Fruit fly (Drosophila melanogaster) whole organism, embryonic: ENCODE results near the gene Trf4-2.

Experiments
- Aef1 ChIP-seq: fragments of 200-800 bp; sonication (Bioruptor generic); IDR thresholded peaks from 3 replicates; pipeline ENCODE4 v1.3.6; 2022; ENCODE audit warnings: missing biosample characterization, missing genetic modification characterization
- CG10654 ChIP-seq: fragments of 200-800 bp; sonication (Bioruptor generic); optimal IDR thresholded peaks from 2 replicates; lab custom pipeline; 2016; ENCODE audit warnings: missing biosample characterization, missing genetic modification characterization
- CG14050 ChIP-seq: fragments of 200-800 bp; sonication (Bioruptor generic); IDR thresholded peaks from 3 replicates; pipeline ENCODE4 v1.3.6; 2022; ENCODE audit warnings: missing biosample characterization, missing genetic modification characterization
- CG14965 ChIP-seq: fragments of 200-800 bp; sonication (Bioruptor generic); optimal IDR thresholded peaks from 2 replicates; lab custom pipeline; 2016; ENCODE audit warnings: missing biosample characterization, missing genetic modification characterization, borderline replicate concordance
- CG1529 ChIP-seq: fragments of 200-800 bp; sonication (Bioruptor generic); optimal IDR thresholded peaks from 3 replicates; lab custom pipeline; 2018; ENCODE audit warnings: missing biosample characterization, missing genetic modification characterization
- CG30020 ChIP-seq: fragments of 200-800 bp; optimal IDR thresholded peaks from 2 replicates; lab custom pipeline; 2019; ENCODE audit warnings: missing biosample characterization, mild to moderate bottlenecking, missing genetic modification characterization, moderate library complexity
- CG3281 ChIP-seq: fragments of 200-800 bp; sonication (Bioruptor generic); optimal IDR thresholded peaks from 3 replicates; lab custom pipeline; 2017; ENCODE audit warnings: missing biosample characterization, mild to moderate bottlenecking, missing genetic modification characterization
- CG33557 ChIP-seq: fragments of 200-800 bp; sonication (Bioruptor generic); optimal IDR thresholded peaks from 2 replicates; lab custom pipeline; 2019; ENCODE audit warnings: missing biosample characterization, mild to moderate bottlenecking, missing genetic modification characterization, moderate library complexity
- CG6791 ChIP-seq: fragments of 200-800 bp; sonication (Bioruptor generic); IDR thresholded peaks from 3 replicates; pipeline ENCODE4 v1.3.6; 2022; ENCODE audit warnings: missing biosample characterization, missing genetic modification characterization; ENCODE audit not compliant: partially characterized antibody
- CG7839 ChIP-seq: fragments of 200-800 bp; sonication (Bioruptor generic); optimal IDR thresholded peaks from 3 replicates; lab custom pipeline; 2018; ENCODE audit warnings: missing biosample characterization, mild to moderate bottlenecking, missing genetic modification characterization, moderate library complexity
- CG8359 ChIP-seq: fragments of 200-800 bp; sonication (Bioruptor generic); optimal IDR thresholded peaks from 2 replicates; lab custom pipeline; 2017; ENCODE audit warnings: missing biosample characterization, mild to moderate bottlenecking, missing genetic modification characterization, borderline replicate concordance
- CG9215 ChIP-seq: fragments of 200-800 bp; sonication (Bioruptor generic); IDR thresholded peaks from 2 replicates; pipeline ENCODE4 v1.3.6; 2022; ENCODE audit warnings: missing biosample characterization, missing genetic modification characterization
- CoRest ChIP-seq: fragments of 200-800 bp; sonication (Bioruptor generic); optimal IDR thresholded peaks from 3 replicates; lab custom pipeline; 2018; ENCODE audit warnings: missing biosample characterization, mild to moderate bottlenecking, missing genetic modification characterization, moderate library complexity
- CrebB ChIP-seq: fragments of 200-800 bp; sonication (Bioruptor generic); optimal IDR thresholded peaks from 3 replicates; lab custom pipeline; 2018; ENCODE audit warnings: missing biosample characterization, mild to moderate bottlenecking, missing genetic modification characterization
- Hand ChIP-seq: fragments of 200-800 bp; sonication (Bioruptor generic); optimal IDR thresholded peaks from 2 replicates; lab custom pipeline; 2017; ENCODE audit warnings: mild to moderate bottlenecking, missing biosample characterization, missing genetic modification reagents, missing genetic modification characterization
- HmgZ ChIP-seq: fragments of 200-800 bp; sonication (Bioruptor generic); optimal IDR thresholded peaks from 2 replicates; lab custom pipeline; 2018; ENCODE audit warnings: missing biosample characterization, mild to moderate bottlenecking, missing genetic modification characterization
- Hr78 ChIP-seq, 2 experiments: fragments of 200-800 bp in 1 of 2; fragments of >200 bp in 1 of 2; sonication (Bioruptor generic) in 1 of 2; optimal IDR thresholded peaks; 2 replicates each; lab custom pipeline; 2017 to 2019; ENCODE audit warnings: missing biosample characterization in 2 of 2, missing genetic modification characterization in 2 of 2, mild to moderate bottlenecking in 1 of 2, moderate library complexity in 1 of 2
- MESR4 ChIP-seq: fragments of 200-800 bp; sonication (Bioruptor generic); optimal IDR thresholded peaks from 2 replicates; lab custom pipeline; 2018; ENCODE audit warnings: missing biosample characterization, mild to moderate bottlenecking, missing genetic modification characterization, moderate library complexity
- Mad ChIP-seq: fragments of 200-800 bp; sonication (Bioruptor generic); optimal IDR thresholded peaks from 2 replicates; lab custom pipeline; 2016; ENCODE audit warnings: missing biosample characterization, missing genetic modification characterization
- Meics ChIP-seq: fragments of 200-800 bp; sonication (Bioruptor generic); optimal IDR thresholded peaks from 2 replicates; lab custom pipeline; 2017; ENCODE audit warnings: missing biosample characterization, mild to moderate bottlenecking, missing genetic modification characterization
- Mes4 ChIP-seq: fragments of 200-800 bp; sonication (Bioruptor generic); optimal IDR thresholded peaks from 2 replicates; lab custom pipeline; 2016; ENCODE audit warnings: missing biosample characterization, missing genetic modification characterization
- Opbp ChIP-seq: fragments of 200-800 bp; sonication (Bioruptor generic); IDR thresholded peaks from 3 replicates; pipeline ENCODE4 v1.3.6; 2022; ENCODE audit warnings: missing biosample characterization, missing genetic modification characterization; ENCODE audit not compliant: partially characterized antibody
- Poxn ChIP-seq: fragments of 200-800 bp; sonication (Bioruptor generic); IDR thresholded peaks from 2 replicates; pipeline ENCODE4 v1.3.6; 2022; ENCODE audit warnings: missing biosample characterization, missing genetic modification characterization
- Rx ChIP-seq: fragments of 200-800 bp; sonication (Bioruptor generic); IDR thresholded peaks from 2 replicates; pipeline ENCODE4 v1.3.6; 2022; ENCODE audit warnings: missing biosample characterization, missing genetic modification characterization
- Scr ChIP-seq: fragments of 200-800 bp; sonication (Bioruptor generic); IDR thresholded peaks from 2 replicates; pipeline ENCODE4 v1.3.6; 2022; ENCODE audit warnings: missing biosample characterization, missing genetic modification characterization; ENCODE audit not compliant: partially characterized antibody
- Sox100B ChIP-seq: fragments of 200-800 bp; sonication (Bioruptor generic); optimal IDR thresholded peaks from 3 replicates; lab custom pipeline; 2018; ENCODE audit warnings: missing biosample characterization, mild to moderate bottlenecking, missing genetic modification characterization
- Sry-β ChIP-seq: fragments of 200-800 bp; sonication (Bioruptor generic); optimal IDR thresholded peaks from 2 replicates; lab custom pipeline; 2018; ENCODE audit warnings: missing biosample characterization, mild to moderate bottlenecking, missing genetic modification characterization, moderate library complexity
- abd-A ChIP-seq: fragments of 200-800 bp; sonication (Bioruptor generic); optimal IDR thresholded peaks from 3 replicates; lab custom pipeline; 2019; ENCODE audit warnings: missing biosample characterization, mild to moderate bottlenecking, missing genetic modification characterization, moderate library complexity
- ara ChIP-seq: fragments of 200-800 bp; sonication (Bioruptor generic); IDR thresholded peaks from 2 replicates; pipeline ENCODE4 v1.3.6; 2022; ENCODE audit warnings: missing biosample characterization, missing genetic modification characterization
- cas ChIP-seq: fragments of 200-800 bp; sonication (Bioruptor generic); IDR thresholded peaks from 2 replicates; pipeline ENCODE4 v1.3.6; 2022; ENCODE audit warnings: missing biosample characterization, missing genetic modification characterization
- cg ChIP-seq: fragments of 200-800 bp; sonication (Bioruptor generic); optimal IDR thresholded peaks from 3 replicates; lab custom pipeline; 2019; ENCODE audit warnings: missing biosample characterization, mild to moderate bottlenecking, missing genetic modification characterization, moderate library complexity
- chn ChIP-seq: fragments of 200-800 bp; sonication (Bioruptor generic); optimal IDR thresholded peaks from 2 replicates; lab custom pipeline; 2016; ENCODE audit warnings: missing biosample characterization, missing genetic modification characterization
- crc ChIP-seq: fragments of 200-800 bp; sonication (Bioruptor generic); optimal IDR thresholded peaks from 2 replicates; lab custom pipeline; 2016; ENCODE audit warnings: missing biosample characterization, missing genetic modification characterization
- danr ChIP-seq: fragments of 200-800 bp; sonication (Bioruptor generic); IDR thresholded peaks from 2 replicates; pipeline ENCODE4 v1.3.6; 2022; ENCODE audit warnings: missing biosample characterization, missing genetic modification characterization
- dmrt11E ChIP-seq: fragments of 200-800 bp; sonication (Bioruptor generic); optimal IDR thresholded peaks from 3 replicates; lab custom pipeline; 2018; ENCODE audit warnings: missing biosample characterization, mild to moderate bottlenecking, missing genetic modification characterization, moderate library complexity
- emc ChIP-seq: fragments of 200-800 bp; sonication (Bioruptor generic); optimal IDR thresholded peaks from 2 replicates; lab custom pipeline; 2016; ENCODE audit warnings: missing biosample characterization, missing genetic modification characterization
- hb ChIP-seq: fragments of 200-800 bp; sonication (Bioruptor generic); IDR thresholded peaks from 3 replicates; pipeline ENCODE4 v1.3.6; 2022; ENCODE audit warnings: missing biosample characterization, missing genetic modification characterization; ENCODE audit not compliant: partially characterized antibody
- ind ChIP-seq: fragments of 200-800 bp; sonication (Bioruptor generic); optimal IDR thresholded peaks from 3 replicates; lab custom pipeline; 2016; ENCODE audit warnings: missing biosample characterization, missing genetic modification characterization
- inv ChIP-seq: fragments of 200-800 bp; sonication (Bioruptor generic); IDR thresholded peaks from 2 replicates; pipeline ENCODE4 v1.3.6; 2022; ENCODE audit warnings: missing biosample characterization, missing genetic modification characterization; ENCODE audit not compliant: partially characterized antibody
- knrl ChIP-seq: fragments of 200-800 bp; sonication (Bioruptor generic); IDR thresholded peaks from 3 replicates; pipeline ENCODE4 v1.3.6; 2022; ENCODE audit warnings: missing biosample characterization, missing genetic modification characterization; ENCODE audit not compliant: partially characterized antibody
- org-1 ChIP-seq: fragments of 200-800 bp; sonication (Bioruptor generic); optimal IDR thresholded peaks from 2 replicates; lab custom pipeline; 2017; ENCODE audit warnings: missing biosample characterization, missing genetic modification characterization
- p53 ChIP-seq: fragments of 200-800 bp; sonication (Bioruptor generic); optimal IDR thresholded peaks from 2 replicates; lab custom pipeline; 2016; ENCODE audit warnings: missing biosample characterization, missing genetic modification characterization
- pan ChIP-seq, 4 experiments: fragments of >200 bp in 3 of 4; fragments of 200-800 bp in 1 of 4; sonication (Bioruptor generic) in 1 of 4; optimal IDR thresholded peaks in 3 of 4; IDR thresholded peaks in 1 of 4; 2 replicates each; pipeline versions ENCODE4 v1.3.6 to Lab custom; 2017 to 2022; ENCODE audit warnings: missing biosample characterization in 2 of 4, missing genetic modification characterization in 2 of 4, mixed read lengths in 1 of 4
- pfk ChIP-seq: fragments of 200-800 bp; sonication (Bioruptor generic); optimal IDR thresholded peaks from 2 replicates; lab custom pipeline; 2018; ENCODE audit warnings: missing biosample characterization, mild to moderate bottlenecking, missing genetic modification characterization, moderate library complexity
- prd ChIP-seq, 3 experiments: fragments of >200 bp in 2 of 3; fragments of 200-800 bp in 1 of 3; sonication (Bioruptor generic) in 1 of 3; optimal IDR thresholded peaks in 2 of 3; IDR thresholded peaks in 1 of 3; 2 replicates in 2 of 3; 3 replicates in 1 of 3; pipeline versions ENCODE4 v1.3.6 to Lab custom; 2017 to 2022; ENCODE audit warnings: missing biosample characterization in 1 of 3, missing genetic modification characterization in 1 of 3
- sens ChIP-seq: fragments of 200-800 bp; sonication (Bioruptor generic); peaks from one replicate; lab custom pipeline; 2016; ENCODE audit warnings: missing biosample characterization, missing genetic modification characterization
- tap ChIP-seq: fragments of 200-800 bp; optimal IDR thresholded peaks from 3 replicates; lab custom pipeline; 2019; ENCODE audit warnings: missing biosample characterization, mild to moderate bottlenecking, missing genetic modification characterization, moderate library complexity
- zf30C ChIP-seq: fragments of 200-800 bp; sonication (Bioruptor generic); optimal IDR thresholded peaks from 3 replicates; lab custom pipeline; 2018; ENCODE audit warnings: missing biosample characterization, mild to moderate bottlenecking, missing genetic modification characterization
- zfh1 ChIP-seq: fragments of 200-800 bp; sonication (Bioruptor generic); IDR thresholded peaks from 3 replicates; pipeline ENCODE4 v1.3.6; 2022; ENCODE audit warnings: missing biosample characterization, missing genetic modification characterization

The Trf4-2 gene

dm6 chr3R:24962470-24962869 is 37.5 kb downstream of the Trf4-2 start (continued):
- TF ChIP-seq hb (GFP tag; lab: Robert Waterston, UW) (no peak), pan (optimal IDR thresholded peaks at IDR 0.05; lab: Kevin White, UChicago) (no peak), pan (GFP tag; optimal IDR thresholded peaks at IDR 0.05 in 1 of 2, IDR thresholded peaks at IDR 0.05 in 1 of 2) (peak in 1 of 2 experiments; percentile 78), pfk (no peak), ind (peak; percentile 80), Sry-β (GFP tag; lab: Kevin White, UChicago) (no peak), Mad (peak; percentile 38), CG10654 (GFP tag; lab: Kevin White, UChicago) (peak; percentile 51), CG14050 (GFP tag; lab: Robert Waterston, UW) (peak; percentile 57; the same call in 2 of the 3 replicates), prd (optimal IDR thresholded peaks at IDR 0.05; lab: Kevin White, UChicago) (no peak), prd (GFP tag; IDR thresholded peaks at IDR 0.05; lab: Robert Waterston, UW) (peak; percentile 83), Rx (GFP tag; lab: Robert Waterston, UW) (peak; percentile 69), Hr78 (GFP tag; optimal IDR thresholded peaks at IDR 0.05; lab: Kevin White, UChicago) (peak in 1 of 2 experiments; percentile 73), Aef1 (GFP tag; lab: Robert Waterston, UW) (peak; percentile 65), CrebB (tag; lab: Kevin White, UChicago) (peak; percentile 30), Hand (no peak), CG7839 (tag; lab: Kevin White, UChicago) (peak; percentile 79), p53 (no peak), abd-A (tag; lab: Kevin White, UChicago) (no peak), cg (GFP tag; lab: Kevin White, UChicago) (no peak), emc (GFP tag; lab: Kevin White, UChicago) (no peak), cas (GFP tag; lab: Robert Waterston, UW) (0 out of 2 replicates have a peak, but pooled peaks have one; percentile 19), zfh1 (peak; percentile 67; the same call in 2 of the 3 replicates), Meics (GFP tag; lab: Kevin White, UChicago) (peak; percentile 74), CG8359 (GFP tag; lab: Kevin White, UChicago) (peak; percentile 1), MESR4 (GFP tag; lab: Kevin White, UChicago) (no peak), CG3281 (GFP tag; lab: Kevin White, UChicago) (no peak), Mes4 (GFP tag; lab: Kevin White, UChicago) (peak; percentile 32), knrl (GFP tag; lab: Robert Waterston, UW) (no peak), CG6791 (GFP tag; lab: Robert Waterston, UW) (no peak), HmgZ (tag; lab: Kevin White, UChicago) (no peak), ara (GFP tag; lab: Robert Waterston, UW) (peak; percentile 58), inv (GFP tag; lab: Robert Waterston, UW) (no peak), tap (peak; percentile 44), CG1529 (GFP tag; lab: Kevin White, UChicago) (peak; percentile 2), Sox100B (GFP tag; lab: Kevin White, UChicago) (peak; percentile 40), CG9215 (GFP tag; lab: Robert Waterston, UW) (no peak; the same call in 1 of the 2 replicates), dmrt11E (tag; lab: Kevin White, UChicago) (no peak), CG30020 (tag; lab: Kevin White, UChicago) (no peak), org-1 (GFP tag; lab: Kevin White, UChicago) (peak; percentile 46), Scr (GFP tag; lab: Robert Waterston, UW) (no peak), chn (GFP tag; lab: Kevin White, UChicago) (peak; percentile 18), danr (GFP tag; lab: Robert Waterston, UW) (peak; percentile 27; the same call in 1 of the 2 replicates), Poxn (GFP tag; lab: Robert Waterston, UW) (no peak), Opbp (no peak), CG33557 (GFP tag; lab: Kevin White, UChicago) (no peak), sens (GFP tag; lab: Kevin White, UChicago) (peak; percentile 95), CG14965 (GFP tag; lab: Kevin White, UChicago) (no peak), zf30C (GFP tag; lab: Kevin White, UChicago) (no peak), crc (GFP tag; lab: Kevin White, UChicago) (no peak), CoRest (tag; lab: Kevin White, UChicago) (peak; percentile 66)
